Worm (Caenorhabditis elegans) whole organism, late embryonic: ENCODE results near the gene znfx-1.

Source experiments
- F13H6.1 ChIP-seq: sonication (generic microtip); optimal IDR thresholded peaks from 2 replicates; lab custom pipeline; 2016; ENCODE audit warnings: missing genetic modification characterization, missing compliant biosample characterization
- K09A11.1 ChIP-seq: sonication (generic microtip); optimal IDR thresholded peaks from 2 replicates; lab custom pipeline; 2017; ENCODE audit warnings: antibody characterized with exemption, mild to moderate bottlenecking, missing genetic modification characterization, missing compliant biosample characterization; ENCODE audit not compliant: insufficient read depth
- ama-1 ChIP-seq: fragments of 150-350 bp; optimal IDR thresholded peaks from 2 replicates; lab custom pipeline; 2014
- ceh-18 ChIP-seq: sonication (generic microtip); optimal IDR thresholded peaks from 2 replicates; lab custom pipeline; 2016; ENCODE audit warnings: missing genetic modification characterization, missing compliant biosample characterization
- ceh-19 ChIP-seq: fragments of 200-800 bp; sonication (Bioruptor generic); optimal IDR thresholded peaks from 2 replicates; lab custom pipeline; 2018; ENCODE audit warnings: mild to moderate bottlenecking, missing genetic modification characterization, missing compliant biosample characterization
- ceh-2 ChIP-seq: sonication (generic microtip); optimal IDR thresholded peaks from 2 replicates; lab custom pipeline; 2016; ENCODE audit warnings: missing genotype, missing genetic modification characterization, missing compliant biosample characterization
- ceh-24 ChIP-seq: sonication (generic microtip); optimal IDR thresholded peaks from 2 replicates; lab custom pipeline; 2016; ENCODE audit warnings: mild to moderate bottlenecking, missing genetic modification characterization, missing compliant biosample characterization
- ceh-34 ChIP-seq: sonication (generic microtip); optimal IDR thresholded peaks from 2 replicates; lab custom pipeline; 2016; ENCODE audit warnings: mild to moderate bottlenecking, missing genetic modification characterization, missing compliant biosample characterization
- ceh-45 ChIP-seq: fragments of 200-800 bp; sonication (Bioruptor generic); IDR thresholded peaks from 2 replicates; pipeline ENCODE4 v1.3.6; 2022; ENCODE audit warnings: missing genetic modification reagents, missing genetic modification characterization, missing compliant biosample characterization
- ceh-48 ChIP-seq: sonication (generic microtip); optimal IDR thresholded peaks from 2 replicates; lab custom pipeline; 2016; ENCODE audit warnings: missing genetic modification characterization, inconsistent platforms, missing compliant biosample characterization
- ceh-9 ChIP-seq: sonication (generic microtip); optimal IDR thresholded peaks from 2 replicates; lab custom pipeline; 2016; ENCODE audit warnings: mild to moderate bottlenecking, missing genetic modification characterization, inconsistent platforms, missing compliant biosample characterization
- che-1 ChIP-seq: sonication (generic microtip); optimal IDR thresholded peaks from 2 replicates; lab custom pipeline; 2016; ENCODE audit warnings: mild to moderate bottlenecking, missing genetic modification characterization, missing compliant biosample characterization
- dve-1 ChIP-seq: sonication (generic microtip); optimal IDR thresholded peaks from 2 replicates; lab custom pipeline; 2017; ENCODE audit warnings: antibody characterized with exemption, mild to moderate bottlenecking, missing genetic modification characterization, missing compliant biosample characterization
- elt-2 ChIP-seq: sonication (generic microtip); optimal IDR thresholded peaks from 2 replicates; lab custom pipeline; 2016; ENCODE audit warnings: missing genetic modification reagents, missing genetic modification characterization, missing compliant biosample characterization
- elt-4 ChIP-seq: sonication (generic microtip); optimal IDR thresholded peaks from 2 replicates; lab custom pipeline; 2016; ENCODE audit warnings: missing genetic modification characterization, missing compliant biosample characterization
- fax-1 ChIP-seq: sonication (generic microtip); optimal IDR thresholded peaks from 2 replicates; lab custom pipeline; 2016; ENCODE audit warnings: missing genotype, missing genetic modification characterization, missing compliant biosample characterization
- hlh-13 ChIP-seq: fragments of 200-800 bp; sonication (Bioruptor generic); optimal IDR thresholded peaks from 2 replicates; lab custom pipeline; 2018; ENCODE audit warnings: mild to moderate bottlenecking, missing genetic modification characterization, missing compliant biosample characterization
- hlh-30 ChIP-seq: sonication (generic microtip); optimal IDR thresholded peaks from 2 replicates; lab custom pipeline; 2017; ENCODE audit warnings: antibody characterized with exemption, missing genetic modification characterization, missing compliant biosample characterization; ENCODE audit not compliant: insufficient read depth
- lim-6 ChIP-seq: sonication (generic microtip); optimal IDR thresholded peaks from 2 replicates; lab custom pipeline; 2016; ENCODE audit warnings: missing genetic modification characterization, missing compliant biosample characterization
- madf-2 ChIP-seq: sonication (generic microtip); optimal IDR thresholded peaks from 2 replicates; lab custom pipeline; 2017; ENCODE audit warnings: missing genetic modification characterization, missing compliant biosample characterization
- nfya-1 ChIP-seq: sonication (generic microtip); optimal IDR thresholded peaks from 2 replicates; lab custom pipeline; 2017; ENCODE audit warnings: missing genetic modification characterization, mild to moderate bottlenecking, missing compliant biosample characterization, antibody characterized with exemption, moderate library complexity
- nhr-11 ChIP-seq: fragments of 150-350 bp; optimal IDR thresholded peaks from 2 replicates; lab custom pipeline; 2014; ENCODE audit warnings: missing biosample characterization, missing genetic modification characterization
- npax-4 ChIP-seq: sonication (generic microtip); optimal IDR thresholded peaks from 2 replicates; lab custom pipeline; 2016; ENCODE audit warnings: missing genetic modification characterization, missing compliant biosample characterization
- odd-2 ChIP-seq: sonication (generic microtip); optimal IDR thresholded peaks from 2 replicates; lab custom pipeline; 2017; ENCODE audit warnings: antibody characterized with exemption, mild to moderate bottlenecking, missing genetic modification characterization, missing compliant biosample characterization
- pag-3 ChIP-seq: sonication (generic microtip); optimal IDR thresholded peaks from 2 replicates; lab custom pipeline; 2016; ENCODE audit warnings: missing compliant biosample characterization, missing genetic modification characterization, borderline replicate concordance
- pat-9 ChIP-seq: fragments of 200-800 bp; sonication (Bioruptor generic); optimal IDR thresholded peaks from 2 replicates; lab custom pipeline; 2018; ENCODE audit warnings: mild to moderate bottlenecking, missing genetic modification characterization, moderate library complexity, missing compliant biosample characterization
- pqm-1 ChIP-seq: sonication (generic microtip); optimal IDR thresholded peaks from 2 replicates; lab custom pipeline; 2016; ENCODE audit warnings: missing genetic modification characterization, missing compliant biosample characterization
- syd-9 ChIP-seq: sonication (generic microtip); optimal IDR thresholded peaks from 2 replicates; lab custom pipeline; 2016; ENCODE audit warnings: mild to moderate bottlenecking, missing genetic modification characterization, moderate library complexity, missing compliant biosample characterization
- tbx-2 ChIP-seq: sonication (generic microtip); optimal IDR thresholded peaks from 2 replicates; lab custom pipeline; 2016; ENCODE audit warnings: missing genetic modification characterization, missing compliant biosample characterization
- ttx-3 ChIP-seq: sonication (generic microtip); optimal IDR thresholded peaks from 2 replicates; lab custom pipeline; 2016; ENCODE audit warnings: missing genetic modification reagents, missing genetic modification characterization, missing compliant biosample characterization
- unc-3 ChIP-seq, 2 experiments: fragments of 200-800 bp in 1 of 2; sonication (Bioruptor generic) in 1 of 2; sonication (generic microtip) in 1 of 2; conservative IDR thresholded peaks in 1 of 2; optimal IDR thresholded peaks in 1 of 2; 2 replicates each; pipeline versions ENCODE4 v1.3.6 to Lab custom; 2016 to 2022; ENCODE audit warnings: missing compliant biosample characterization in 2 of 2, missing genetic modification characterization in 2 of 2, missing genetic modification reagents in 1 of 2
- unc-86 ChIP-seq: sonication (generic microtip); optimal IDR thresholded peaks from 2 replicates; lab custom pipeline; 2016; ENCODE audit warnings: missing genetic modification characterization, missing compliant biosample characterization
- zip-5 ChIP-seq: sonication (generic microtip); optimal IDR thresholded peaks from 2 replicates; lab custom pipeline; 2016; ENCODE audit warnings: missing genetic modification characterization, missing compliant biosample characterization
- ztf-16 ChIP-seq: sonication (generic microtip); optimal IDR thresholded peaks from 2 replicates; lab custom pipeline; 2017; ENCODE audit warnings: missing genetic modification characterization, missing compliant biosample characterization

Gene znfx-1

ce11 chrII:9185915-9186314 is 27.5 kb upstream of the znfx-1 start:
- TF ChIP-seq ceh-48 (tag; lab: Kevin White, UChicago) (no peak), ceh-45 (GFP tag; lab: Robert Waterston, UW) (no peak), zip-5 (tag; lab: Kevin White, UChicago) (no peak), ttx-3 (tag; lab: Kevin White, UChicago) (no peak), ceh-34 (tag; lab: Kevin White, UChicago) (no peak), madf-2 (tag; lab: Kevin White, UChicago) (no peak), ceh-18 (no peak), odd-2 (no peak), ztf-16 (no peak)

DNA sequence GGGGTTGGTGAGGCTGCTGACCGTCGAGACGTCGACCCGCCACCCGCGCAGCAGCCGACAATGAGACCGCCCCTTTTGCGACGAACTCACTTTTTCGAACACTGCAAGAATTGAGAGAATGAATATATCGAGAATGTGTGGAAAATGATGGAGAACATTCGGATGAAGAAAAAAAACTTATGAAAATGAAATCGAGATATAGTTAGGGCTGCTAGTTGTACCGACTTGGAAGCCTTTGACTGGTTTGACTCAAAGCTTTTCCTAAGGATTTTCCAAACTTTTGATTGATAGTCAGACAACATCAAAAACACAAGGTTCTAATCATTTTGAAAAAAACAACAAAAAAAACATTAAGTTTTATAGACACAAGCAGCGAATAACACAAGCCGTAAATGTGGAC is 25.1 kb upstream of the znfx-1 start, which contains the start of gene sym-2:
TSS of gene sym-2 (minus strand) at position 101 of the 400 bp plus-strand sequence.
- no peak for TF ChIP-seq lim-6 (tag; lab: Kevin White, UChicago)
- TF ChIP-seq unc-86: no peak
- TF ChIP-seq che-1 (tag; lab: Kevin White, UChicago): no peak
- TF ChIP-seq ceh-2: no peak
- no peak for TF ChIP-seq ceh-24
- TF ChIP-seq ztf-16: no peak
- no peak for TF ChIP-seq nfya-1 (tag; lab: Kevin White, UChicago)
- no peak for TF ChIP-seq pqm-1 (tag; lab: Kevin White, UChicago)
- no peak for TF ChIP-seq npax-4 (tag; lab: Kevin White, UChicago)
- TF ChIP-seq pag-3 (tag; lab: Kevin White, UChicago): no peak
- TF ChIP-seq unc-3 (GFP tag; conservative IDR thresholded peaks at IDR 0.05; lab: Robert Waterston, UW): no peak
- no peak for TF ChIP-seq unc-3 (tag; optimal IDR thresholded peaks at IDR 0.05; lab: Kevin White, UChicago)
- TF ChIP-seq dve-1 (tag; lab: Kevin White, UChicago): no peak
- TF ChIP-seq fax-1 (tag; lab: Kevin White, UChicago): no peak

- no peak for TF ChIP-seq elt-4 (tag; lab: Kevin White, UChicago)
- no peak for TF ChIP-seq elt-2 (tag; lab: Kevin White, UChicago)
- TF ChIP-seq hlh-30 (tag; lab: Kevin White, UChicago): no peak
- no peak for TF ChIP-seq odd-2
- no peak for TF ChIP-seq nhr-11 (tag; lab: Kevin White, UChicago)
- TF ChIP-seq K09A11.1 (tag; lab: Kevin White, UChicago): no peak
- TF ChIP-seq pat-9 (tag; lab: Kevin White, UChicago): no peak
These were observed 23.8 kb upstream of the znfx-1 start for ce11 chrII:9189648-9190047.

DNA sequence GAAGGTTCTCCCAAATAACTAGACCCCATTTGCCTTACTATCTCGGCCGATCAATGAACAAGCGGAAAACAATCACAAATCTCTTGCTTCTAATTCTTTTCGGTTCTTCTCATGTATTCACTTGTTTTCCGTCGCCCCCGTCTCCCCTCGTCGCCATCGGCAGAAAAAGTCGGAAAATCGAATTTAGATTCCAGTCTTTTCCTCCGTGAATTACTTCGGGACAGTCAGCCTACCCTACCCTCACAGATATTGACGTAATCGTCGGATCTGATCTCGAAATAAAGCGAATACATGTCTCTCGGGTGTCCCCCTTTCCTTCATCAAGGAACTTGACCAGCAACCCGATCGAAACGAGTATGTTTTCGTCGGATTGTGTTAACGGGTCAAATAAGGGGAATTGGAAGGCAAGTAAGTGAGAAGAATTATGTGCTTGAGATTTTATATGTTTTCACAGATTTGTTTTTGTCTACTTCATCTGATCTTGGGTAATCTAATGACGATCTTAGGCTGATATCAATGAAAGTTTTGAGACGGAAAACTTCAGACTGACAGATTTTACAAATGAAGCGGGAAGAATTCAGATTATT is 22.9 kb upstream of the znfx-1 start:
- TF ChIP-seq F13H6.1 (tag; lab: Kevin White, UChicago) (no peak), ceh-24 (no peak), unc-3 (GFP tag; conservative IDR thresholded peaks at IDR 0.05; lab: Robert Waterston, UW) (no peak), unc-3 (tag; optimal IDR thresholded peaks at IDR 0.05; lab: Kevin White, UChicago) (no peak)

ce11 chrII:9194195-9194594 is 19.3 kb upstream of the znfx-1 start, which contains the start of gene twk-4:
Gene twk-4, minus strand, starts transcription at chrII:9194295.
- no peak for TF ChIP-seq ceh-9
- TF ChIP-seq ama-1 (lab: Kevin White, UChicago): no peak
- no peak for TF ChIP-seq hlh-13 (GFP tag; lab: Kevin White, UChicago)
- no peak for TF ChIP-seq tbx-2
- TF ChIP-seq, all 69 proteins: peak for 0

ce11 chrII:9196325-9196724 is 17.1 kb upstream of the znfx-1 start:
- TF ChIP-seq nhr-11 (tag; lab: Kevin White, UChicago) (no peak), ceh-19 (GFP tag; lab: Kevin White, UChicago) (no peak), syd-9 (tag; lab: Kevin White, UChicago) (no peak), elt-4 (tag; lab: Kevin White, UChicago) (no peak)
